Worm (Caenorhabditis elegans) whole organism, L4 larva: ENCODE results near the gene sart-3.
A peak's percentile ranks its signal among the peaks of the same experiment; 100 is the strongest.

Source experiments
- F26F4.8 ChIP-seq: fragments of 200-800 bp; sonication (Bioruptor generic); conservative IDR thresholded peaks from 2 replicates; pipeline ENCODE4 v1.3.6; 2022; ENCODE audit warnings: missing genetic modification characterization, missing compliant biosample characterization
- F49E8.2 ChIP-seq: sonication (generic microtip); optimal IDR thresholded peaks from 2 replicates; lab custom pipeline; 2016; ENCODE audit warnings: missing compliant biosample characterization, mild to moderate bottlenecking, missing genetic modification characterization, borderline replicate concordance
- R02D3.7 ChIP-seq: fragments of 150-350 bp; sonication (generic microtip); optimal IDR thresholded peaks from 3 replicates; lab custom pipeline; 2014; ENCODE audit warnings: missing biosample characterization, missing genetic modification characterization
- Y105C5A.15 ChIP-seq: fragments of 200-800 bp; sonication (Bioruptor generic); IDR thresholded peaks from 2 replicates; pipeline ENCODE4 v1.3.6; 2022; ENCODE audit warnings: missing genetic modification characterization, missing compliant biosample characterization
- Y48G9A.11 ChIP-seq: fragments of 200-800 bp; sonication (Bioruptor generic); IDR thresholded peaks from 2 replicates; pipeline ENCODE4 v1.3.6; 2022; ENCODE audit warnings: missing genetic modification reagents, missing genetic modification characterization, missing compliant biosample characterization
- aha-1 ChIP-seq: fragments of 150-350 bp; peaks from one replicate; lab custom pipeline; 2014; ENCODE audit warnings: missing biosample characterization, missing genetic modification characterization
- arid-1 ChIP-seq: fragments of 200-800 bp; sonication (Bioruptor generic); conservative IDR thresholded peaks from 2 replicates; pipeline ENCODE4 v1.3.6; 2022; ENCODE audit warnings: missing genetic modification reagents, missing genetic modification characterization, missing compliant biosample characterization
- ceh-20 ChIP-seq: fragments of 200-800 bp; sonication (Bioruptor generic); IDR thresholded peaks from 2 replicates; pipeline ENCODE4 v1.3.6; 2022; ENCODE audit warnings: missing genetic modification reagents, missing genetic modification characterization, missing compliant biosample characterization
- ctbp-1 ChIP-seq: fragments of 200-800 bp; sonication (Bioruptor generic); IDR thresholded peaks from 2 replicates; pipeline ENCODE4 v1.3.6; 2022; ENCODE audit warnings: missing genetic modification reagents, missing genetic modification characterization, missing compliant biosample characterization
- daf-19 ChIP-seq: fragments of 200-800 bp; sonication (Bioruptor generic); conservative IDR thresholded peaks from 2 replicates; pipeline ENCODE4 v1.3.6; 2022; ENCODE audit warnings: missing genetic modification characterization, missing compliant biosample characterization
- dmd-8 ChIP-seq: fragments of 200-800 bp; sonication (Bioruptor generic); IDR thresholded peaks from 2 replicates; pipeline ENCODE4 v1.3.6; 2022; ENCODE audit warnings: missing genetic modification characterization, missing compliant biosample characterization
- dmd-9 ChIP-seq: fragments of 200-800 bp; sonication (Bioruptor generic); IDR thresholded peaks from 2 replicates; pipeline ENCODE4 v1.3.6; 2022; ENCODE audit warnings: missing genetic modification reagents, missing genetic modification characterization, missing compliant biosample characterization
- fos-1 ChIP-seq: fragments of 150-350 bp; optimal IDR thresholded peaks from 2 replicates; lab custom pipeline; 2014; ENCODE audit warnings: missing biosample characterization, missing genetic modification characterization
- lim-7 ChIP-seq: fragments of 200-800 bp; sonication (Bioruptor generic); IDR thresholded peaks from 2 replicates; pipeline ENCODE4 v1.3.6; 2022; ENCODE audit warnings: missing genetic modification characterization, missing compliant biosample characterization
- lin-1 ChIP-seq: fragments of 200-800 bp; sonication (Bioruptor generic); IDR thresholded peaks from 2 replicates; pipeline ENCODE4 v1.3.6; 2022; ENCODE audit warnings: missing genetic modification reagents, missing genetic modification characterization, missing compliant biosample characterization
- lin-38 ChIP-seq: fragments of 200-800 bp; sonication (Bioruptor generic); IDR thresholded peaks from 2 replicates; pipeline ENCODE4 v1.3.6; 2022; ENCODE audit warnings: missing genetic modification reagents, missing genetic modification characterization, missing compliant biosample characterization
- mxl-3 ChIP-seq: fragments of 200-800 bp; sonication (Bioruptor generic); optimal IDR thresholded peaks from 2 replicates; lab custom pipeline; 2018; ENCODE audit warnings: mild to moderate bottlenecking, missing genetic modification characterization, missing compliant biosample characterization
- nhr-10 ChIP-seq: fragments of 150-350 bp; optimal IDR thresholded peaks from 2 replicates; lab custom pipeline; 2014; ENCODE audit warnings: missing biosample characterization, missing genetic modification characterization
- nhr-111 ChIP-seq: fragments of 200-800 bp; sonication (Bioruptor generic); optimal IDR thresholded peaks from 2 replicates; lab custom pipeline; 2018; ENCODE audit warnings: mild to moderate bottlenecking, missing genetic modification characterization, missing compliant biosample characterization
- nhr-237 ChIP-seq: sonication (generic microtip); optimal IDR thresholded peaks from 2 replicates; lab custom pipeline; 2017; ENCODE audit warnings: missing biosample characterization, missing genetic modification characterization
- pha-4 ChIP-seq, 2 experiments: fragments of 150-350 bp in 1 of 2; fragments of 200-800 bp in 1 of 2; sonication (Bioruptor generic) in 1 of 2; IDR thresholded peaks in 1 of 2; optimal IDR thresholded peaks in 1 of 2; 2 replicates each; pipeline versions ENCODE4 v1.3.6 to Lab custom; 2014 to 2022; ENCODE audit warnings: missing genetic modification characterization in 2 of 2, missing genetic modification reagents in 2 of 2, missing biosample characterization in 1 of 2, missing compliant biosample characterization in 1 of 2
- snpc-1.2 ChIP-seq: fragments of 200-800 bp; sonication (Bioruptor generic); IDR thresholded peaks from 2 replicates; pipeline ENCODE4 v1.3.6; 2022; ENCODE audit warnings: missing genetic modification reagents, missing genetic modification characterization, missing compliant biosample characterization
- snpc-4 ChIP-seq: fragments of 150-350 bp; optimal IDR thresholded peaks from 2 replicates; lab custom pipeline; 2014; ENCODE audit warnings: missing biosample characterization, missing genetic modification characterization
- unc-130 ChIP-seq: sonication (generic microtip); optimal IDR thresholded peaks from 2 replicates; lab custom pipeline; 2016; ENCODE audit warnings: missing genetic modification reagents, missing genetic modification characterization, missing compliant biosample characterization
- unc-62 ChIP-seq, 3 experiments: fragments of 150-350 bp in 1 of 3; sonication (generic microtip); optimal IDR thresholded peaks in 2 of 3; peaks in 1 of 3; 1 replicate in 1 of 3; 2 replicates in 2 of 3; lab custom pipeline; 2014 to 2017; ENCODE audit warnings: missing biosample characterization in 3 of 3, missing genetic modification characterization in 3 of 3, missing genetic modification reagents in 3 of 3, missing genotype in 1 of 3
- zag-1 ChIP-seq: fragments of 150-350 bp; optimal IDR thresholded peaks from 2 replicates; lab custom pipeline; 2014; ENCODE audit warnings: missing biosample characterization, missing genetic modification characterization
- zfp-2 ChIP-seq: sonication (generic microtip); optimal IDR thresholded peaks from 2 replicates; lab custom pipeline; 2016; ENCODE audit warnings: mild to moderate bottlenecking, missing genetic modification characterization, missing compliant biosample characterization
- ztf-11 ChIP-seq: fragments of 150-350 bp; optimal IDR thresholded peaks from 2 replicates; lab custom pipeline; 2014; ENCODE audit warnings: missing biosample characterization, missing genetic modification characterization

The sart-3 gene

DNA sequence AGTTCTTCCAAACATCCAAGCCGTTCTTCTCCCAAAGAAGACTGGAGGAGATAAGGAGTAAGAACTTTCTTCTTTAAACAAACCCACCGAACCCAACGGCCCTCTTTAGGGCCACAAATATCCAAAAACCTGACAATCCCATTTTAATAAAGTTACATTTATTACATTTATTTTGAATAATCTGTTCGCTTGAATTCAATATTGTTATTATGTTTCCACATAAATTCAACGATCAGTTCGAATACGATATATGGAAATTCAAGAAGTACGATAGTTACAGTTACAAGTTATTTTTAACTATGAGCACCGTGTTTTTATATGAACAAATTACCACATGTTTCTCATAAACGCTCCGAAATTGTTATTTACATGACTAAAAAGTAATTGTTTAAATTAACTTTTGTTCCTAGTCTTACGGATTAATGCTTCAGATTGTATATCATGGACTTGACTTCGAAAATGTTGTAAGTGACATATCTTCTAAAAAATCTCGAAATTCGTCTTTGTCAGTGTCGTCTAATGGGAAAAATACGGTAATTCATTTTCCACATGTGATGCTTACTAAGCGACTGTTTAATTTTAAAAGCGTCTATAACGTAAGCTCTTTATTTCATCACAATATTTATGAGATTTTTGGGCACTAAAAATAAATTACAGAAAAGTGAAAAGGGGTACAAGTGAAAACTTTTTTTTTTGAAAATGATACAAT is 8.1 kb upstream of the sart-3 start:
- no peak for TF ChIP-seq ceh-20 (GFP tag; lab: Robert Waterston, UW)
- TF ChIP-seq snpc-4 (tag; lab: Kevin White, UChicago) = no peak
- TF ChIP-seq dmd-8 (GFP tag; lab: Robert Waterston, UW) = 0 out of 2 replicates have a peak, but pooled peaks have one; percentile 61
- no peak for TF ChIP-seq nhr-10
- TF ChIP-seq lin-1 (GFP tag; lab: Robert Waterston, UW) = peak; percentile 28; the same call in 1 of the 2 replicates
- TF ChIP-seq arid-1 (GFP tag; lab: Robert Waterston, UW) = 0 out of 2 replicates have a peak, but pooled peaks have one; percentile 29
- no peak for TF ChIP-seq ctbp-1
- TF ChIP-seq snpc-1.2 = peak; percentile 74
- TF ChIP-seq lin-38 (GFP tag; lab: Robert Waterston, UW) = peak; percentile 56
- no peak for TF ChIP-seq ztf-11 (tag; lab: Kevin White, UChicago)
- TF ChIP-seq lim-7 (GFP tag; lab: Robert Waterston, UW) = 0 out of 2 replicates have a peak, but pooled peaks have one; percentile 26
- TF ChIP-seq unc-62 (GFP tag; optimal IDR thresholded peaks at IDR 0.05 in 1 of 2; lab: Kevin White, UChicago) = peak in 1 of 2 experiments; percentile 62
- TF ChIP-seq unc-62 (tag; optimal IDR thresholded peaks at IDR 0.05; lab: Kevin White, UChicago) = no peak
- peak; percentile 72 for TF ChIP-seq F49E8.2 (tag; lab: Kevin White, UChicago)
- no peak for TF ChIP-seq nhr-237 (tag; lab: Kevin White, UChicago)
- no peak for TF ChIP-seq nhr-111 (GFP tag; lab: Kevin White, UChicago)
- TF ChIP-seq R02D3.7 = no peak
- TF ChIP-seq zfp-2 (tag; lab: Kevin White, UChicago) = no peak
- TF ChIP-seq fos-1 (tag; lab: Kevin White, UChicago) = no peak
- 0 out of 2 replicates have a peak, but pooled peaks have one; percentile 49 for TF ChIP-seq daf-19 (GFP tag; lab: Robert Waterston, UW)
- TF ChIP-seq pha-4 (GFP tag; IDR thresholded peaks at IDR 0.05; lab: Robert Waterston, UW) = peak; percentile 29; the same call in 1 of the 2 replicates
- TF ChIP-seq pha-4 (tag; optimal IDR thresholded peaks at IDR 0.05; lab: Kevin White, UChicago) = no peak

ce11 chrIV:11337560-11337959 is 4.8 kb upstream of the sart-3 start:
- TF ChIP-seq lin-38 (GFP tag; lab: Robert Waterston, UW) (peak; percentile 34; the same call in 1 of the 2 replicates), Y48G9A.11 (peak; percentile 29; the same call in 1 of the 2 replicates), Y105C5A.15 (GFP tag; lab: Robert Waterston, UW) (peak; percentile 56; the same call in 1 of the 2 replicates), dmd-8 (GFP tag; lab: Robert Waterston, UW) (0 out of 2 replicates have a peak, but pooled peaks have one; percentile 44), arid-1 (GFP tag; lab: Robert Waterston, UW) (0 out of 2 replicates have a peak, but pooled peaks have one; percentile 27), snpc-1.2 (peak; percentile 61)
- TF ChIP-seq, all 104 proteins: peak for 6; not testable (repeated sequence) for 98

ce11 chrIV:11337021-11337420 is 4.3 kb upstream of the sart-3 start, which contains the start of gene F54E12.2:
TSS of gene F54E12.2 (minus strand) at chrIV:11337184.
- TF ChIP-seq pha-4 (GFP tag; IDR thresholded peaks at IDR 0.05; lab: Robert Waterston, UW) (no peak), pha-4 (tag; optimal IDR thresholded peaks at IDR 0.05; lab: Kevin White, UChicago) (no peak), unc-130 (peak; percentile 85), zag-1 (tag; lab: Kevin White, UChicago) (no peak), lin-38 (GFP tag; lab: Robert Waterston, UW) (peak; percentile 67), Y48G9A.11 (peak; percentile 68; the same call in 1 of the 2 replicates)
- TF ChIP-seq, all 104 proteins: peak for 3

DNA sequence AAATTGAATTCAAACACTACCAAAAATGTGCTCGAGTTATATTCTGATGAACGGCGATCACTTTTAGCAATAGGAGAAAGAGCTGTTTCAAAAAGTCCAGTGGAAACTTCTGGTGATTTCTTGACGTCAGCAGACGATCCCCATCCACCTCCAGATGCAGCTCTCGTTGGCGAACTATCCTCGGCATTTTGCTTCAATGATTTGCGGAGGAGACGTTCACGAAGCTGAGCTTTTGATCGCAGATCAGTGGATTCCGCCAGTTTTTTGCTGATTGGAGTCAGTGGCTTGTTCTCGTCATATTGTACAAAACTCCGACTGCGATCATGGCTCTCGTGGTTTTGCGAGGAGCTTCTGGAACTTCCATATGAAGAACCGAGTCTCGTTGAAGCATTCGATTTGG is 3.4 kb upstream of the sart-3 start:
- TF ChIP-seq aha-1 (tag; lab: Kevin White, UChicago) (peak; percentile 45), unc-62 (GFP tag; optimal IDR thresholded peaks at IDR 0.05 in 1 of 2; lab: Kevin White, UChicago) (peak in 1 of 2 experiments; percentile 94), unc-62 (tag; optimal IDR thresholded peaks at IDR 0.05; lab: Kevin White, UChicago) (no peak), mxl-3 (GFP tag; lab: Kevin White, UChicago) (no peak), F26F4.8 (GFP tag; lab: Robert Waterston, UW) (no peak)

ce11 chrIV:11329269-11329668 is 3.5 kb downstream of the sart-3 start, which contains the start of gene leo-1:
TSS of gene leo-1 (minus strand) at chrIV:11329369.
- TF ChIP-seq unc-62 (GFP tag; optimal IDR thresholded peaks at IDR 0.05 in 1 of 2; lab: Kevin White, UChicago) (peak in 1 of 2 experiments; percentile 55), unc-62 (tag; optimal IDR thresholded peaks at IDR 0.05; lab: Kevin White, UChicago) (no peak), dmd-9 (GFP tag; lab: Robert Waterston, UW) (no peak), snpc-1.2 (no peak)
- TF ChIP-seq, all 104 proteins: peak for 1
